Fruit fly (Drosophila melanogaster): ENCODE measurements around the gene pnt.

- TF ChIP-seq CG14655 (GFP tag; optimal IDR thresholded peaks at IDR 0.05) (peak; percentile 84), Snoo (tag; optimal IDR thresholded peaks at IDR 0.05) (no peak), CG8159 (tag; optimal IDR thresholded peaks at IDR 0.05) (peak; percentile 82), CG34367 (tag; optimal IDR thresholded peaks at IDR 0.05) (peak; percentile 72), CG32121 (GFP tag; IDR thresholded peaks at IDR 0.05) (peak; percentile 46; the same call in 1 of the 2 replicates), CG10348 (GFP tag; IDR thresholded peaks at IDR 0.05) (no peak), CG8301 (tag; optimal IDR thresholded peaks at IDR 0.05) (peak; percentile 75), fd96Ca (GFP tag; IDR thresholded peaks at IDR 0.05) (no peak), Ets98B (GFP tag; IDR thresholded peaks at IDR 0.05) (peak; percentile 58), Pif1A (GFP tag; optimal IDR thresholded peaks at IDR 0.05) (peak; percentile 56), EcR (GFP tag; optimal IDR thresholded peaks at IDR 0.05) (peak; percentile 34), CG12605 (GFP tag; IDR thresholded peaks at IDR 0.05) (peak; percentile 59), CG15710 (tag; optimal IDR thresholded peaks at IDR 0.05) (peak; percentile 77)
These were observed 750 bp downstream of the pnt start for dm6 chr3R:23345057-23345776.
